Worm (Caenorhabditis elegans): Measurements from ENCODE around the gene rfk-1.

ce11 chrIV:10413828-10414227 is 4.6 kb upstream of the rfk-1 start, which contains the start of gene R10H10.7:
- TF ChIP-seq snpc-4 (tag; optimal IDR thresholded peaks at IDR 0.05) (no peak), nhr-12 (tag; optimal IDR thresholded peaks at IDR 0.05) (no peak), lin-13 (tag; optimal IDR thresholded peaks at IDR 0.05) (no peak), lsy-2 (tag; optimal IDR thresholded peaks at IDR 0.05) (no peak), ces-1 (GFP tag; optimal IDR thresholded peaks at IDR 0.05) (no peak), pha-4 (tag; optimal IDR thresholded peaks at IDR 0.05) (no peak), M03D4.4 (tag; optimal IDR thresholded peaks at IDR 0.05) (no peak), sptf-1 (tag; optimal IDR thresholded peaks at IDR 0.05) (no peak), unc-39 (tag; optimal IDR thresholded peaks at IDR 0.05) (no peak), mep-1 (tag; optimal IDR thresholded peaks at IDR 0.05) (no peak), blmp-1 (tag; optimal IDR thresholded peaks at IDR 0.05) (no peak), unc-62 (GFP tag; optimal IDR thresholded peaks at IDR 0.05) (no peak), hlh-1 (tag; optimal IDR thresholded peaks at IDR 0.05) (no peak), nhr-76 (tag; optimal IDR thresholded peaks at IDR 0.05) (no peak)

All from whole organism, mixed stage, embryonic.